Worm (Caenorhabditis elegans) whole organism, midembryonic: ENCODE data around the gene F44E7.7.

Experiments
- T22C8.4 ChIP-seq: fragments of 200-800 bp; sonication (Bioruptor generic); IDR thresholded peaks from 2 replicates; pipeline ENCODE4 v1.3.6; 2022; ENCODE audit warnings: missing genetic modification characterization, missing compliant biosample characterization
- cog-1 ChIP-seq: sonication (generic microtip); optimal IDR thresholded peaks from 2 replicates; lab custom pipeline; 2016; ENCODE audit warnings: missing genetic modification characterization, missing compliant biosample characterization
- flt-1 ChIP-seq: fragments of 200-800 bp; sonication (Bioruptor generic); IDR thresholded peaks from 2 replicates; pipeline ENCODE4 v1.3.6; 2022; ENCODE audit warnings: missing genetic modification characterization, missing compliant biosample characterization
- klf-2 ChIP-seq: fragments of 200-800 bp; sonication (Bioruptor generic); conservative IDR thresholded peaks from 2 replicates; pipeline ENCODE4 v1.3.6; 2022; ENCODE audit warnings: missing genetic modification reagents, missing genetic modification characterization, missing compliant biosample characterization
- med-1 ChIP-seq: sonication (generic microtip); optimal IDR thresholded peaks from 2 replicates; lab custom pipeline; 2017; ENCODE audit warnings: missing genetic modification characterization, mild to moderate bottlenecking, missing compliant biosample characterization, antibody characterized with exemption, missing genetic modification reagents; ENCODE audit not compliant: insufficient read depth
- ref-1 ChIP-seq: fragments of 200-800 bp; sonication (Bioruptor generic); conservative IDR thresholded peaks from 2 replicates; pipeline ENCODE4 v1.3.6; 2022; ENCODE audit warnings: missing genetic modification reagents, missing genetic modification characterization, missing compliant biosample characterization
- tab-1 ChIP-seq: fragments of 200-800 bp; sonication (Bioruptor generic); IDR thresholded peaks from 2 replicates; pipeline ENCODE4 v1.3.6; 2022; ENCODE audit warnings: missing genetic modification characterization, missing compliant biosample characterization
- ztf-23 ChIP-seq: fragments of 200-800 bp; sonication (Bioruptor generic); IDR thresholded peaks from 2 replicates; pipeline ENCODE4 v1.3.6; 2022; ENCODE audit warnings: missing genetic modification reagents, missing genetic modification characterization, missing compliant biosample characterization
- ztf-29 ChIP-seq: fragments of 200-800 bp; sonication (Bioruptor generic); IDR thresholded peaks from 2 replicates; pipeline ENCODE4 v1.3.6; 2022; ENCODE audit warnings: missing genetic modification reagents, missing genetic modification characterization, missing compliant biosample characterization

F44E7.7 gene

DNA sequence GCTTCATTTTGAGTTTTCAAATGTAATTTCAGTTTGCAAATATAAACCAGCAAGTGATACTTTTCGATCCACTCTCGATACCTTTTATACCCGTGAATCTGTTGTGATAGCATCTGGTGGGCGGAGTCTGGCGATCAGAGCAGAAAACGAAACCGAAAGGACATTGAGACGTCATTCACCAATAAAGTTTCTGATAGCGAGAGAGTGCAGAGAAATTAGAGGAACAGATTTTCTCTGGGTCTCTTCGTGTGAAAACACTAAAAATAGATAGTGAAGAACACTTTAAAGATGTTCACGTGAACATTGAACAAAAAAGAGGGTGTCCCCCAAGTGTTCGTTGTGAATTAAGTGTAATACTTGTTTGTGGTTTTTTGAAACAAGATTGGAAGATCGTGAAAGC is 21.5 kb downstream of the F44E7.7 start, which contains the start of gene pgph-3:
TSS of gene pgph-3 (minus strand) at position 60 of the 400 bp plus-strand sequence.
- TF ChIP-seq med-1 (GFP tag; lab: Kevin White, UChicago) (no peak), ztf-23 (no peak), tab-1 (no peak), T22C8.4 (GFP tag; lab: Robert Waterston, UW) (no peak), klf-2 (GFP tag; lab: Robert Waterston, UW) (no peak), cog-1 (tag; lab: Kevin White, UChicago) (no peak), ref-1 (GFP tag; lab: Robert Waterston, UW) (no peak), ztf-29 (no peak), flt-1 (GFP tag; lab: Robert Waterston, UW) (no peak)

DNA sequence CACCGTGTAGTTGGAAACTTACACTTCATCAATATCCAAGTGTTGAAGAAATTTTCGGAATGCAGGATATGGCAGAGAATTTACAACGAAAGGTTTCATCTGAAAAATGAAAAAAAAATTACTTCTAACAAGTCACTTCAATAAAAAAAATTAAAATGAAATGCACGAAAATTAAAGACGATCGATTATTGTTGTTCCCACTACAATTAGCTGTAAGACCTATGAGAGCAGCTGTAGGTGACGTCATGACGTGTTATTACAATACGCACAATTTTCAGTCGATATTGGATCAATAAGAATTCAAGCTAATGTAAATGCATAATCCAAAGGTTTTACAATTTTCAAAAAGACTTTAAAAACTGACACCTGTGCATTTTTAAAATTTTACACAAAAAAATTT is 25.1 kb downstream of the F44E7.7 start, which contains the start of gene C53A3.1:
TSS of gene C53A3.1 (minus strand) at position 101 of the 400 bp plus-strand sequence.
- TF ChIP-seq T22C8.4 (GFP tag; lab: Robert Waterston, UW) (no peak), ref-1 (GFP tag; lab: Robert Waterston, UW) (no peak), flt-1 (GFP tag; lab: Robert Waterston, UW) (no peak), tab-1 (no peak), ztf-29 (no peak), cog-1 (tag; lab: Kevin White, UChicago) (no peak), klf-2 (GFP tag; lab: Robert Waterston, UW) (no peak), med-1 (GFP tag; lab: Kevin White, UChicago) (no peak), ztf-23 (no peak)

DNA sequence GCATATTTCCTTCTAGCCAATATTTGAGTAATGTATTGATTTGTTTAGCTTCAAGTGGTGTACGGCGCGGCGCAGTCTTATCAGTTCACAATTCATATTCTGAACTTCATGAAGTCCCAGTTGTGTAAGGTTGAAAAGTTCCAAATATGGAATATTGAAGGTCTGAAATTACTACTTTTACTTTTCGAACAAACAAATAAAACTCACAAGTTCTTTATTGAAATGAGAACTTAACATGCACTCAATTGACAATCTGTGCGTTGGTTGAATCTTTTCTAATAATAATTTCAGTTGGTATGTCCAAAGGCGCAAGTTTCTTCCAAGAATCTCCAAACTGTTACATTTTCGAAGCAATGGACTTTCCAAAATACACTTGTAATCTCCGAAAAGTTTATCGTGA is 26.5 kb downstream of the F44E7.7 start, which contains the start of gene C53A3.4:
TSS of gene C53A3.4 (minus strand) at position 101 of the 400 bp plus-strand sequence.
- TF ChIP-seq ref-1 (GFP tag; lab: Robert Waterston, UW) (no peak), tab-1 (no peak), klf-2 (GFP tag; lab: Robert Waterston, UW) (no peak), med-1 (GFP tag; lab: Kevin White, UChicago) (no peak), ztf-29 (no peak), T22C8.4 (GFP tag; lab: Robert Waterston, UW) (no peak), flt-1 (GFP tag; lab: Robert Waterston, UW) (no peak), ztf-23 (no peak), cog-1 (tag; lab: Kevin White, UChicago) (no peak)

DNA sequence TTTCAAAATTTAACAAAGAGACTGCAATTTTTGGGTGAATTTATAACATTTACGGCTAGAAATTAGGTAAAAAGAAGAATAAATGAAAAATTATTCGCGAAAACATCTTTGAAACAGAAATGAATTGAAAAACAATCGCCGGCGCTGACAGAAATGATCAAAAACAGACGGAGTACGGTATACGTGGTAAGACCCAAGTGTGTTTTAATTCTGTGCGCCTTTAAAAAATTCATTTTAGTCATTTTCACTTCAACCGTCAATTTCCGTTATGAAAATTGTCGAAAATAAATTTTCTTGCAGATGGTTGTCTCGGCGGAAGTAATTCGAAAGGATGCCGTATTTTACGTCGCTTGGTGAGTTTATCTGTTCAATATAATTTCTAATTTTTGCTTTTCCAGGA is 29.1 kb downstream of the F44E7.7 start, which contains the start of gene C53A3.3:
TSS of gene C53A3.3 (plus strand) at position 301 of the 400 bp plus-strand sequence.
- TF ChIP-seq klf-2 (GFP tag; lab: Robert Waterston, UW), result no peak

DNA sequence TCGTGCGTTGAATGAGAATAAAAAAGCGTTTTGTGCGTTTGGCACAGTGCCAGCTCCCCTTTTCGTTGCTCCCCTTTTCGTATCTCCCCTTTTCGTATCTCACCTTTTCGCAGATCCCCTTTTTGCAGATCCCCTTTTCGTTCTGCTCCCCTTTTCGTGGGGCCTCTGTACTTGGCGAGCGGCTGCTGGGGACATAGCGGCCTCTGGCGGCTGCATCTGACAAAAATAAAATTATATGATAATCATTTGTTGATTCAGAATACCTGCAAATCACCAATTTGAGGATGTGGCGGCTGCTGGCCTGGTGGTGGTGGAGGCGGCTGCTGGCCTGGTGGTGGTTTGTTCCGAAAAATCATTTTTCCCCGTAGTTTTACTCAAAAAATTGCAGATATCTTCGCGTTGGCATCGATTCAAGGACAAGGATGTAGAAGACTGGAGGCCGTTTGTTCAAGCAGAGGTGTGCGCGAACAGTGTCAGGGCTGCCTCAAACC is 30.0 kb downstream of the F44E7.7 start, which contains the start of gene K09H11.11:
TSS of gene K09H11.11 (minus strand) at position 51 of the 491 bp plus-strand sequence.
- peak; percentile 42; the same call in 1 of the 2 replicates for TF ChIP-seq ref-1 (GFP tag; lab: Robert Waterston, UW)

DNA sequence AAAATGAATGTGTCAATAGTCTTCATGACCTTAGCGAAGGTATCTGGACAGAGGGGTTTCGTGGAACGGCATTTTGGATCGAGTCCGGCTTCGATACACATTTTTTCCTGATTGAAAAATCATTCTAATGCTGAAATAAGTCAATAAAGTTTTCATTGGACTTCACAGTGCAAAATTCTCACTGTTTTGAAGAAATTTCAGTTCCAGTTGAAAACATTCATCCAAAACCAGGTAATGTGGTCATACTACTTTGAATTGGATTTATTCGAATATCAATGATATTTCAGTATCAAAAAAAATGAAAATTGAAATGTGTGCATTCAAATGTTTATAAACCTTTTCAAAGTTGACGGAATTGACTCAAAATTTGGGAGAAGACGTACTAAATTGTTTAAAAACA is 31.8 kb downstream of the F44E7.7 start, which contains the start of gene pgph-1:
TSS of gene pgph-1 (minus strand) at position 101 of the 400 bp plus-strand sequence.
- no peak for TF ChIP-seq ref-1 (GFP tag; lab: Robert Waterston, UW)
- TF ChIP-seq ztf-23, result no peak
- TF ChIP-seq klf-2 (GFP tag; lab: Robert Waterston, UW), result no peak
- TF ChIP-seq ztf-29, result no peak
- no peak for TF ChIP-seq T22C8.4 (GFP tag; lab: Robert Waterston, UW)
- no peak for TF ChIP-seq flt-1 (GFP tag; lab: Robert Waterston, UW)
- no peak for TF ChIP-seq cog-1 (tag; lab: Kevin White, UChicago)
- TF ChIP-seq med-1 (GFP tag; lab: Kevin White, UChicago), result no peak
- TF ChIP-seq tab-1, result no peak

DNA sequence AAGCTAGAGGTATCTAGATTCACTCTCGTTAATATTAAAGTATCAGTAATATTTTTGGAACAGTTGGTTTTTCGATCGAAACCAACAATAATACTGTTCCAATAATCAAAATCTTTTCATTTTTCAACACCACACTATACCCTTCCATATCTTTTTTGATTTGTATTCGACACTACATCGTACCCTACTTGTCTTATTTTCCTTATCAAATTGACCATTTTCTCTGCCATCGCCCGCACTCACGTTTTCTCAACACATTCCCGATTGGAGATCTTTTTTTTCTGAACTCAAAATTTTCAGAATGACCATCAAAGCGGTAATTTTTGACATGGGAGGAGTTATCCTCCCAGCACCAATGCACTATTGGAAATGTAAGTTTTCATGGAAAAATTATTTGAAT is 37.8 kb downstream of the F44E7.7 start, which contains the start of gene acds-10:
TSS of gene acds-10 (plus strand) at position 301 of the 400 bp plus-strand sequence.
- TF ChIP-seq flt-1 (GFP tag; lab: Robert Waterston, UW) (no peak), ztf-29 (no peak), T22C8.4 (GFP tag; lab: Robert Waterston, UW) (no peak), ref-1 (GFP tag; lab: Robert Waterston, UW) (no peak), med-1 (GFP tag; lab: Kevin White, UChicago) (no peak), cog-1 (tag; lab: Kevin White, UChicago) (no peak), tab-1 (no peak), ztf-23 (no peak), klf-2 (GFP tag; lab: Robert Waterston, UW) (no peak)

DNA sequence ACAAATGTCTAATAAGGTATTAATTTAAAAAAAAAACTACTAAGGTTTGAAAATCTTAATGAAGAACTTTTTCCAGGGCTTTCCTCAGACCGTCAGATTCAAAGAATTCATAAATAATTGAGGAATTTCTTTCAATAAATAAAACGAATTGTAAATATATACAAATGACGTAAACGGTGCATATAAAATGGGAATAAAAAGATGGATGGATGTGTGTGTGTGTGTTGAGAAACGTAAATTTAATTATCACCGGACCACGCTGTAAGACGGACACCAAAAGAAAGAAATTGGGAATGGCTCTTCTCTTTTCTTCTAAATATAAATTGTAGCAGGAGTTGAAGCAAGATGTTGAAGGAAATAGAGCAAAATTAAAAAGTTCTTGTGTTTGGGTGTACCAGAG is 39.0 kb downstream of the F44E7.7 start:
- TF ChIP-seq klf-2 (GFP tag; lab: Robert Waterston, UW) (no peak), flt-1 (GFP tag; lab: Robert Waterston, UW) (no peak), med-1 (GFP tag; lab: Kevin White, UChicago) (no peak), ztf-29 (no peak), cog-1 (tag; lab: Kevin White, UChicago) (no peak), ref-1 (GFP tag; lab: Robert Waterston, UW) (no peak), T22C8.4 (GFP tag; lab: Robert Waterston, UW) (no peak), ztf-23 (no peak), tab-1 (no peak)

DNA sequence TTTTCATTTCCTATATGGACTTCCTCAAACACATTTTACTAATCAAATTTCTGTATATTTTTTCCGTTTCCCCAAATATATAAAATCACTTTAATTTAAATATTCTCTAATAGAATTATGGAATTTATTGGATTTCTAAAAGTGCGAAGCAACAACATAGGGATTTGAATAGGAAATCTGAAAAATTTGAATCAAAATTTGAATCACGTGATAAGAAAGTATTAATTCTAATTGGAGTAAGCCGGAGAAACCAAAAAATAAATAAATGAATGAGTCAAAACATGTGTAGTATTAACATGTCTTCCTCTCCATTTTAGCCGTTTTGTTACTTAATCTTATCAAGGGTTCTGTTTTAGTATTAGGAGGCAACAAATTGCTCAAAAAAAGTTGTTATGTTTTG is 44.0 kb downstream of the F44E7.7 start:
- TF ChIP-seq T22C8.4 (GFP tag; lab: Robert Waterston, UW), result no peak
- TF ChIP-seq cog-1 (tag; lab: Kevin White, UChicago), result no peak

DNA sequence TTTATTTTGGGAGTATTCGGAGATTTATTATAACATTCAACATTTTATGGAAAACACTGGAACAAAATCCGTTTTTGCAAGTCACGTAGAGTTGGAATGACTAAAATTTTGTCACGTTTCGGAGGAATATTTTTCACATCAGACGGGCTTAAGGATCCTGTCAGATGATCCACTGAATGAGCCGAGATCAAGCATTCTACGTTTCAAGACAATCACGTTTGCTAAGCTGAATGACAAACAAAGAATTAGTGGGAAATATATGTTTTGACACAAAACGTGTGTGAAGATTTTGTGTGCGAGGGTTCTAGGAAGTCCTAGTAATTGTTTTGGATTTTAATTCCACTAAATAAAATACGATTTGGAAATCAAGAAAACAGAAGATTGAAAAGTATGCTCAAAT is 45.8 kb downstream of the F44E7.7 start:
- TF ChIP-seq flt-1 (GFP tag; lab: Robert Waterston, UW) (no peak), ref-1 (GFP tag; lab: Robert Waterston, UW) (no peak), ztf-23 (no peak), T22C8.4 (GFP tag; lab: Robert Waterston, UW) (no peak), cog-1 (tag; lab: Kevin White, UChicago) (no peak), tab-1 (no peak), klf-2 (GFP tag; lab: Robert Waterston, UW) (no peak), med-1 (GFP tag; lab: Kevin White, UChicago) (no peak), ztf-29 (no peak)
